Fruit fly (Drosophila melanogaster) whole organism, embryonic: ENCODE measurements around the gene Hnf4.

ENCODE experiments used
- CG3847 ChIP-seq: fragments of 200-800 bp; sonication (Bioruptor generic); IDR thresholded peaks from 2 replicates; pipeline ENCODE4 v1.3.6; 2022; ENCODE audit warnings: missing biosample characterization, missing genetic modification characterization
- esg ChIP-seq: fragments of 200-800 bp; sonication (Bioruptor generic); conservative IDR thresholded peaks from 2 replicates; pipeline ENCODE4 v1.3.6; 2022; ENCODE audit warnings: missing biosample characterization, missing genetic modification characterization
- jumu ChIP-seq: fragments of 200-800 bp; sonication (Bioruptor generic); optimal IDR thresholded peaks from 3 replicates; lab custom pipeline; 2016; ENCODE audit warnings: missing biosample characterization, missing genetic modification characterization
- nerfin-1 ChIP-seq: fragments of 200-800 bp; sonication (Bioruptor generic); optimal IDR thresholded peaks from 3 replicates; lab custom pipeline; 2019; ENCODE audit warnings: missing biosample characterization, mild to moderate bottlenecking, missing genetic modification characterization, moderate library complexity
- stc ChIP-seq: fragments of 200-800 bp; sonication (Bioruptor generic); IDR thresholded peaks from 2 replicates; pipeline ENCODE4 v1.3.6; 2022; ENCODE audit warnings: missing biosample characterization, missing genetic modification characterization

DNA sequence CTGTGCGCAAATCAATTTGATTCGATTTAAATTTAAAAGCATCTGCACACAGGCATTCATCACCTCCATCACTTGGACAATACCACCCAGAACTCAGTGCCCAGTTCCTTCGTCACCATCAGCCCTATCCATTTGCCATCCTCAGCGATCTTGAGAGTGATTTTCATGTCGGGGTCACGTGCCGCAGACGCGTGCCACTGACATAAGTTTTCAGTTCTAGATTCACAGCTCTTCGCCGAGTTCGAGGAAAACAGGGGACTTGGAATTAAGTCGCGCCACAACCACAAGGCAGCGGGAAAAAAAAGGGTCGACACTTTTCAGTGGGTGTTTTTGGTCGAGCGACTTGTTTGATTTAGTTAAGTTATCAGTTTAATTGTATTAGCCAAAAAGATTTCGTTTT lies 33.7 kb upstream of the Hnf4 start:
- no peak for TF ChIP-seq nerfin-1 (tag; lab: Kevin White, UChicago)
- no peak for TF ChIP-seq jumu (GFP tag; lab: Kevin White, UChicago)
- TF ChIP-seq stc (GFP tag; lab: Robert Waterston, UW), result no peak
- TF ChIP-seq esg, result no peak
- no peak for TF ChIP-seq CG3847
